Worm (Caenorhabditis elegans) whole organism, L4 larva: ENCODE data around the gene gyf-1.

Experiments
- F26F4.8 ChIP-seq: fragments of 200-800 bp; sonication (Bioruptor generic); conservative IDR thresholded peaks from 2 replicates; pipeline ENCODE4 v1.3.6; 2022; ENCODE audit warnings: missing genetic modification characterization, missing compliant biosample characterization
- R02D3.7 ChIP-seq: fragments of 150-350 bp; sonication (generic microtip); optimal IDR thresholded peaks from 3 replicates; lab custom pipeline; 2014; ENCODE audit warnings: missing biosample characterization, missing genetic modification characterization
- Y48G9A.11 ChIP-seq: fragments of 200-800 bp; sonication (Bioruptor generic); IDR thresholded peaks from 2 replicates; pipeline ENCODE4 v1.3.6; 2022; ENCODE audit warnings: missing genetic modification reagents, missing genetic modification characterization, missing compliant biosample characterization
- Y5F2A.4 ChIP-seq: fragments of 200-800 bp; sonication (Bioruptor generic); optimal IDR thresholded peaks from 2 replicates; lab custom pipeline; 2018; ENCODE audit warnings: mild to moderate bottlenecking, missing genetic modification characterization, missing compliant biosample characterization
- aha-1 ChIP-seq: fragments of 150-350 bp; peaks from one replicate; lab custom pipeline; 2014; ENCODE audit warnings: missing biosample characterization, missing genetic modification characterization
- arid-1 ChIP-seq: fragments of 200-800 bp; sonication (Bioruptor generic); conservative IDR thresholded peaks from 2 replicates; pipeline ENCODE4 v1.3.6; 2022; ENCODE audit warnings: missing genetic modification reagents, missing genetic modification characterization, missing compliant biosample characterization
- ceh-20 ChIP-seq: fragments of 200-800 bp; sonication (Bioruptor generic); IDR thresholded peaks from 2 replicates; pipeline ENCODE4 v1.3.6; 2022; ENCODE audit warnings: missing genetic modification reagents, missing genetic modification characterization, missing compliant biosample characterization
- ceh-32 ChIP-seq: sonication (generic microtip); optimal IDR thresholded peaks from 2 replicates; lab custom pipeline; 2016; ENCODE audit warnings: mild to moderate bottlenecking, missing genetic modification characterization, missing compliant biosample characterization; ENCODE audit not compliant: poor library complexity
- ceh-62 ChIP-seq: sonication (generic microtip); optimal IDR thresholded peaks from 2 replicates; lab custom pipeline; 2017; ENCODE audit warnings: missing biosample characterization, missing genetic modification characterization
- cey-2 ChIP-seq: sonication (generic microtip); optimal IDR thresholded peaks from 3 replicates; lab custom pipeline; 2017; ENCODE audit warnings: missing genetic modification characterization, mild to moderate bottlenecking, missing compliant biosample characterization, antibody characterized with exemption, borderline replicate concordance; ENCODE audit not compliant: insufficient read depth
- daf-12 ChIP-seq: fragments of 150-350 bp; optimal IDR thresholded peaks from 2 replicates; lab custom pipeline; 2014; ENCODE audit warnings: missing biosample characterization, missing genetic modification reagents, missing genetic modification characterization
- daf-16 ChIP-seq, 3 experiments: sonication (generic microtip); optimal IDR thresholded peaks; 2 replicates each; lab custom pipeline; 2016 to 2017; ENCODE audit warnings: missing genetic modification characterization in 3 of 3, missing genetic modification reagents in 3 of 3, mild to moderate bottlenecking in 2 of 3, missing compliant biosample characterization in 2 of 3, missing biosample characterization in 1 of 3, moderate library complexity in 1 of 3
- daf-8 ChIP-seq: fragments of 200-800 bp; sonication (Bioruptor generic); IDR thresholded peaks from 2 replicates; pipeline ENCODE4 v1.3.6; 2022; ENCODE audit warnings: missing genetic modification characterization, missing compliant biosample characterization
- dmd-6 ChIP-seq: fragments of 200-800 bp; sonication (Bioruptor generic); IDR thresholded peaks from 2 replicates; pipeline ENCODE4 v1.3.6; 2022; ENCODE audit warnings: missing genetic modification reagents, missing genetic modification characterization, missing compliant biosample characterization
- dmd-8 ChIP-seq: fragments of 200-800 bp; sonication (Bioruptor generic); IDR thresholded peaks from 2 replicates; pipeline ENCODE4 v1.3.6; 2022; ENCODE audit warnings: missing genetic modification characterization, missing compliant biosample characterization
- dmd-9 ChIP-seq: fragments of 200-800 bp; sonication (Bioruptor generic); IDR thresholded peaks from 2 replicates; pipeline ENCODE4 v1.3.6; 2022; ENCODE audit warnings: missing genetic modification reagents, missing genetic modification characterization, missing compliant biosample characterization
- egl-27 ChIP-seq: sonication (generic microtip); optimal IDR thresholded peaks from 3 replicates; lab custom pipeline; 2017; ENCODE audit warnings: missing biosample characterization, missing genetic modification reagents, missing genetic modification characterization
- fkh-10 ChIP-seq: fragments of 150-350 bp; optimal IDR thresholded peaks from 2 replicates; lab custom pipeline; 2014; ENCODE audit warnings: missing biosample characterization, missing genetic modification reagents, missing genetic modification characterization
- gei-8 ChIP-seq: fragments of 200-800 bp; sonication (Bioruptor generic); optimal IDR thresholded peaks from 2 replicates; lab custom pipeline; 2018; ENCODE audit warnings: mild to moderate bottlenecking, missing genetic modification characterization, missing compliant biosample characterization
- hif-1 ChIP-seq, 2 experiments: sonication (generic microtip); optimal IDR thresholded peaks; 2 replicates each; lab custom pipeline; 2016 to 2017; ENCODE audit warnings: missing compliant biosample characterization in 2 of 2, missing genetic modification characterization in 2 of 2, missing genetic modification reagents in 2 of 2, missing genotype in 2 of 2, mild to moderate bottlenecking in 1 of 2
- hlh-11 ChIP-seq: fragments of 200-800 bp; sonication (Bioruptor generic); optimal IDR thresholded peaks from 2 replicates; lab custom pipeline; 2018; ENCODE audit warnings: mild to moderate bottlenecking, missing genetic modification characterization, missing compliant biosample characterization
- hlh-30 ChIP-seq: sonication (generic microtip); optimal IDR thresholded peaks from 2 replicates; lab custom pipeline; 2017; ENCODE audit warnings: antibody characterized with exemption, mild to moderate bottlenecking, missing genetic modification characterization, missing compliant biosample characterization; ENCODE audit not compliant: insufficient read depth
- lin-1 ChIP-seq: fragments of 200-800 bp; sonication (Bioruptor generic); IDR thresholded peaks from 2 replicates; pipeline ENCODE4 v1.3.6; 2022; ENCODE audit warnings: missing genetic modification reagents, missing genetic modification characterization, missing compliant biosample characterization
- lin-13 ChIP-seq: fragments of 150-350 bp; optimal IDR thresholded peaks from 2 replicates; lab custom pipeline; 2014; ENCODE audit warnings: missing biosample characterization, missing genetic modification reagents, missing genetic modification characterization
- lin-29 ChIP-seq: fragments of 200-800 bp; sonication (Bioruptor generic); IDR thresholded peaks from 2 replicates; pipeline ENCODE4 v1.3.6; 2022; ENCODE audit warnings: missing genetic modification reagents, missing genetic modification characterization, missing compliant biosample characterization
- lin-38 ChIP-seq: fragments of 200-800 bp; sonication (Bioruptor generic); IDR thresholded peaks from 2 replicates; pipeline ENCODE4 v1.3.6; 2022; ENCODE audit warnings: missing genetic modification reagents, missing genetic modification characterization, missing compliant biosample characterization
- mdl-1 ChIP-seq, 2 experiments: fragments of 150-350 bp in 1 of 2; sonication (generic microtip) in 1 of 2; optimal IDR thresholded peaks; 2 replicates each; lab custom pipeline; 2014 to 2017; ENCODE audit warnings: missing biosample characterization in 2 of 2, missing genetic modification characterization in 2 of 2
- mes-2 ChIP-seq: sonication (generic microtip); optimal IDR thresholded peaks from 2 replicates; lab custom pipeline; 2016; ENCODE audit warnings: missing genotype, mild to moderate bottlenecking, missing genetic modification characterization, missing compliant biosample characterization; ENCODE audit not compliant: poor library complexity, severe bottlenecking
- mxl-3 ChIP-seq: fragments of 200-800 bp; sonication (Bioruptor generic); optimal IDR thresholded peaks from 2 replicates; lab custom pipeline; 2018; ENCODE audit warnings: mild to moderate bottlenecking, missing genetic modification characterization, missing compliant biosample characterization
- nhr-10 ChIP-seq: fragments of 150-350 bp; optimal IDR thresholded peaks from 2 replicates; lab custom pipeline; 2014; ENCODE audit warnings: missing biosample characterization, missing genetic modification characterization
- nhr-102 ChIP-seq: sonication (generic microtip); optimal IDR thresholded peaks from 2 replicates; lab custom pipeline; 2016; ENCODE audit warnings: mild to moderate bottlenecking, missing genetic modification characterization, moderate library complexity, missing compliant biosample characterization
- nhr-11 ChIP-seq: fragments of 150-350 bp; optimal IDR thresholded peaks from 2 replicates; lab custom pipeline; 2014; ENCODE audit warnings: missing biosample characterization, missing genetic modification characterization
- nhr-28 ChIP-seq: fragments of 150-350 bp; optimal IDR thresholded peaks from 2 replicates; lab custom pipeline; 2014; ENCODE audit warnings: missing biosample characterization, missing genetic modification characterization
- nhr-41 ChIP-seq: fragments of 200-800 bp; sonication (Bioruptor generic); IDR thresholded peaks from 2 replicates; pipeline ENCODE4 v1.3.6; 2022; ENCODE audit warnings: missing genetic modification reagents, missing genetic modification characterization, missing compliant biosample characterization
- nhr-6 ChIP-seq: fragments of 150-350 bp; optimal IDR thresholded peaks from 2 replicates; lab custom pipeline; 2014; ENCODE audit warnings: missing biosample characterization, missing genetic modification characterization
- nhr-76 ChIP-seq: fragments of 150-350 bp; optimal IDR thresholded peaks from 2 replicates; lab custom pipeline; 2014; ENCODE audit warnings: missing biosample characterization, missing genetic modification characterization
- nhr-77 ChIP-seq: fragments of 150-350 bp; optimal IDR thresholded peaks from 2 replicates; lab custom pipeline; 2014; ENCODE audit warnings: missing biosample characterization, missing genetic modification characterization
- pha-4 ChIP-seq, 2 experiments: fragments of 150-350 bp in 1 of 2; fragments of 200-800 bp in 1 of 2; sonication (Bioruptor generic) in 1 of 2; IDR thresholded peaks in 1 of 2; optimal IDR thresholded peaks in 1 of 2; 2 replicates each; pipeline versions ENCODE4 v1.3.6 to Lab custom; 2014 to 2022; ENCODE audit warnings: missing genetic modification characterization in 2 of 2, missing genetic modification reagents in 2 of 2, missing biosample characterization in 1 of 2, missing compliant biosample characterization in 1 of 2
- php-3 ChIP-seq: fragments of 200-800 bp; sonication (Bioruptor generic); IDR thresholded peaks from 2 replicates; pipeline ENCODE4 v1.3.6; 2022; ENCODE audit warnings: missing genetic modification reagents, missing genetic modification characterization, missing compliant biosample characterization
- pqm-1 ChIP-seq: sonication (generic microtip); optimal IDR thresholded peaks from 2 replicates; lab custom pipeline; 2017; ENCODE audit warnings: missing biosample characterization, missing genetic modification characterization
- rbr-2 ChIP-seq: sonication (generic microtip); optimal IDR thresholded peaks from 2 replicates; lab custom pipeline; 2016; ENCODE audit warnings: missing genotype, missing genetic modification characterization, missing compliant biosample characterization
- saeg-2 ChIP-seq: fragments of 200-800 bp; sonication (Bioruptor generic); IDR thresholded peaks from 2 replicates; pipeline ENCODE4 v1.3.6; 2022; ENCODE audit warnings: missing genetic modification reagents, missing genetic modification characterization, missing compliant biosample characterization
- skn-1 ChIP-seq: fragments of 150-350 bp; optimal IDR thresholded peaks from 2 replicates; lab custom pipeline; 2014; ENCODE audit warnings: missing biosample characterization, missing genetic modification characterization
- tra-1 ChIP-seq: fragments of 200-800 bp; sonication (Bioruptor generic); IDR thresholded peaks from 2 replicates; pipeline ENCODE4 v1.3.6; 2022; ENCODE audit warnings: missing genetic modification reagents, missing genetic modification characterization, missing compliant biosample characterization
- unc-62 ChIP-seq, 3 experiments: fragments of 150-350 bp in 1 of 3; sonication (generic microtip); optimal IDR thresholded peaks in 2 of 3; peaks in 1 of 3; 1 replicate in 1 of 3; 2 replicates in 2 of 3; lab custom pipeline; 2014 to 2017; ENCODE audit warnings: missing biosample characterization in 3 of 3, missing genetic modification characterization in 3 of 3, missing genetic modification reagents in 3 of 3, missing genotype in 1 of 3
- zag-1 ChIP-seq: fragments of 150-350 bp; optimal IDR thresholded peaks from 2 replicates; lab custom pipeline; 2014; ENCODE audit warnings: missing biosample characterization, missing genetic modification characterization
- zip-11 ChIP-seq: fragments of 200-800 bp; sonication (Bioruptor generic); IDR thresholded peaks from 2 replicates; pipeline ENCODE4 v1.3.6; 2022; ENCODE audit warnings: missing genetic modification characterization, missing compliant biosample characterization
- zip-2 ChIP-seq: fragments of 150-350 bp; optimal IDR thresholded peaks from 2 replicates; lab custom pipeline; 2014; ENCODE audit warnings: missing biosample characterization, missing genetic modification characterization
- ztf-11 ChIP-seq: fragments of 150-350 bp; optimal IDR thresholded peaks from 2 replicates; lab custom pipeline; 2014; ENCODE audit warnings: missing biosample characterization, missing genetic modification characterization

gyf-1 gene

ce11 chrII:6668496-6668895, 15.5 kb upstream of the gyf-1 start:
- no peak for TF ChIP-seq dmd-8 (GFP tag; lab: Robert Waterston, UW)
- peak in 1 of 2 experiments; percentile 96 for TF ChIP-seq unc-62 (GFP tag; optimal IDR thresholded peaks at IDR 0.05 in 1 of 2; lab: Kevin White, UChicago)
- no peak for TF ChIP-seq unc-62 (tag; optimal IDR thresholded peaks at IDR 0.05; lab: Kevin White, UChicago)
- TF ChIP-seq, all 104 proteins: peak for 1

ce11 chrII:6673894-6674293, 10.1 kb upstream of the gyf-1 start, which contains the start of gene H43E16.1:
TSS of gene H43E16.1 (plus strand) at chrII:6674268.
- TF ChIP-seq daf-8 (GFP tag; lab: Robert Waterston, UW) (no peak), daf-12 (tag; lab: Kevin White, UChicago) (no peak), F26F4.8 (GFP tag; lab: Robert Waterston, UW) (no peak), nhr-6 (tag; lab: Kevin White, UChicago) (no peak), nhr-28 (tag; lab: Kevin White, UChicago) (peak; percentile 63), lin-38 (GFP tag; lab: Robert Waterston, UW) (no peak), lin-13 (GFP tag; lab: Kevin White, UChicago) (no peak), cey-2 (no peak), mes-2 (tag; lab: Kevin White, UChicago) (no peak), Y5F2A.4 (GFP tag; lab: Kevin White, UChicago) (no peak), tra-1 (GFP tag; lab: Robert Waterston, UW) (no peak), lin-29 (GFP tag; lab: Robert Waterston, UW) (no peak), arid-1 (no peak), nhr-41 (GFP tag; lab: Robert Waterston, UW) (no peak), mdl-1 (tag; optimal IDR thresholded peaks at IDR 0.05; lab: Kevin White, UChicago) (no peak), ceh-32 (tag; lab: Kevin White, UChicago) (no peak), ztf-11 (no peak), fkh-10 (GFP tag; lab: Kevin White, UChicago) (no peak), aha-1 (tag; lab: Kevin White, UChicago) (peak; percentile 41), hif-1 (tag; optimal IDR thresholded peaks at IDR 0.05; lab: Kevin White, UChicago) (no peak), dmd-9 (GFP tag; lab: Robert Waterston, UW) (no peak), mxl-3 (GFP tag; lab: Kevin White, UChicago) (no peak), zag-1 (tag; lab: Kevin White, UChicago) (no peak), nhr-11 (tag; lab: Kevin White, UChicago) (no peak), skn-1 (tag; lab: Kevin White, UChicago) (no peak), pha-4 (GFP tag; IDR thresholded peaks at IDR 0.05; lab: Robert Waterston, UW) (no peak), pha-4 (tag; optimal IDR thresholded peaks at IDR 0.05; lab: Kevin White, UChicago) (no peak), R02D3.7 (no peak), ceh-62 (no peak), zip-2 (tag; lab: Kevin White, UChicago) (no peak), saeg-2 (GFP tag; lab: Robert Waterston, UW) (no peak), Y48G9A.11 (GFP tag; lab: Robert Waterston, UW) (no peak), zip-11 (GFP tag; lab: Robert Waterston, UW) (no peak), daf-16 (GFP tag; optimal IDR thresholded peaks at IDR 0.05; lab: Kevin White, UChicago) (no peak), daf-16 (tag; optimal IDR thresholded peaks at IDR 0.05; lab: Kevin White, UChicago) (peak; percentile 57), gei-8 (GFP tag; lab: Kevin White, UChicago) (no peak), nhr-77 (tag; lab: Kevin White, UChicago) (peak; percentile 32), lin-1 (GFP tag; lab: Robert Waterston, UW) (no peak), pqm-1 (peak; percentile 80), egl-27 (tag; lab: Kevin White, UChicago) (no peak), hlh-11 (tag; lab: Kevin White, UChicago) (peak; percentile 23), rbr-2 (tag; lab: Kevin White, UChicago) (no peak), nhr-76 (tag; lab: Kevin White, UChicago) (no peak), hlh-30 (tag; lab: Kevin White, UChicago) (no peak), nhr-102 (tag; lab: Kevin White, UChicago) (no peak), dmd-6 (GFP tag; lab: Robert Waterston, UW) (peak; percentile 79), ceh-20 (GFP tag; lab: Robert Waterston, UW) (no peak), php-3 (GFP tag; lab: Robert Waterston, UW) (peak; percentile 76), nhr-10 (tag; lab: Kevin White, UChicago) (no peak)
